Fruit fly (Drosophila melanogaster): ENCODE results near the gene CG34116.

The CG34116 gene

DNA sequence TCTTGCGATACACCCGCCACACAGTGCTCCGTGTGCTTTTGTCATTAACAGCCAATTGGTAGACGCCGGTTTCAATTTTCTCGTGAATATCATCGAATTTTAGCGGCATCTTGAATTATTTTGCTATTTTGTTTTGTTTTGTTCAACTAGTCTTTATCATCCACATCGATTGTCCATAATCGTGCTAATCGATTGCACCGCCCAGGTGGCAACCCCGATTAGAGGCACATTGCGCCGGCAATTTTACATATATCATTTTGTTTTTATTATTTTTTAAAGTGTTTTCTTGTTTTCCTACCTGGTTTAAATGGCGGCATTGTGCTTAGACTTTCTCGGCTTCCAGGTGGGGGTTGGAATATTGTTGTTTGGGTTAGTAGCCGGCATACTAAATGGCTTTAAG, at the start of gene CG34116:
Gene CG34116, minus strand, starts transcription at position 142 of the 400 bp plus-strand sequence.
- TF ChIP-seq h (optimal IDR thresholded peaks at IDR 0.05) (no peak), Sin3A (optimal IDR thresholded peaks at IDR 0.05) (no peak), psq (optimal IDR thresholded peaks at IDR 0.05) (no peak), ttk (optimal IDR thresholded peaks at IDR 0.05) (no peak), Myc (optimal IDR thresholded peaks at IDR 0.05) (no peak), insv (optimal IDR thresholded peaks at IDR 0.05) (no peak)

DNA sequence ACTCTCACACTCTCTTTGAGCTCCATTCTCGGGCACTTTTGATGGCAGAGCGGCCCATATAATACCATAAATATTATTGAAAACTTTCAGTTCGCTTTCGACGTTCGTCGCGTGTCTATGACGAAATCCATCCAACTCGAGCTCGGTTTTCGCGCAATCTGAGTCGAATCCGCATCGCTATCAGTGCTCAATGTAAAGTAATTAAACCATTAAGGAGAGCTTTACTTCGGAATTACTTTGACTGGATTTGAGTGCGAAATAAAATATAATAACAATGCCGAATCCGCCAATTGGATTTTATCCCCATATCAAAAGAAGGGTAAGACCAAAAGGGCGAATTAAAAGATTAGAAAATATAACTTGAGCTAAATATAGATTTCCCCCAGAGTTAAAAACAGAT, 42.2 kb upstream of the CG34116 start:
- TF ChIP-seq h (optimal IDR thresholded peaks at IDR 0.05) (no peak), psq (optimal IDR thresholded peaks at IDR 0.05) (no peak), Myc (optimal IDR thresholded peaks at IDR 0.05) (no peak), insv (optimal IDR thresholded peaks at IDR 0.05) (no peak), ttk (optimal IDR thresholded peaks at IDR 0.05) (no peak), Sin3A (optimal IDR thresholded peaks at IDR 0.05) (no peak)

DNA sequence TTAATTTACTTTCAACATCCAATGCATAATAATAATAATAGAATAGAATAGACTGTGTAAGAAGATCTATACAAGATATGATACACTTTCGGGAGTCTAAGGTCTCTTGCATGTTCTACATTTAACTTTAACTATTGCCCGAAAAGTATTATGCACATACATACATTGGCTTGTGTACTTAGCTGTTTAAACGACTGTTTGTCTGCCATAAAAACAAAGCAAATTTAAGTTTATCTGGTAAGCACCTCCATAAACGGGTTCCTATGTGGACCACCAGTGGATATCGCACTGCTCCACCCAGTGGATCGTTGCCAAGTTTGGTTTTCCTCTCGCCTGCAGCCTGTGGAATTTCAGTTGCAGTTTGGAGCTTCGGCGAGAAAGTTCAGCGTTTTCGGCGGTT, 41.1 kb upstream of the CG34116 start:
- no peak for TF ChIP-seq ttk (optimal IDR thresholded peaks at IDR 0.05)
- TF ChIP-seq psq (optimal IDR thresholded peaks at IDR 0.05): no peak
- TF ChIP-seq Sin3A (optimal IDR thresholded peaks at IDR 0.05): no peak
- no peak for TF ChIP-seq h (optimal IDR thresholded peaks at IDR 0.05)
- TF ChIP-seq insv (optimal IDR thresholded peaks at IDR 0.05): no peak
- TF ChIP-seq Myc (optimal IDR thresholded peaks at IDR 0.05): no peak

DNA sequence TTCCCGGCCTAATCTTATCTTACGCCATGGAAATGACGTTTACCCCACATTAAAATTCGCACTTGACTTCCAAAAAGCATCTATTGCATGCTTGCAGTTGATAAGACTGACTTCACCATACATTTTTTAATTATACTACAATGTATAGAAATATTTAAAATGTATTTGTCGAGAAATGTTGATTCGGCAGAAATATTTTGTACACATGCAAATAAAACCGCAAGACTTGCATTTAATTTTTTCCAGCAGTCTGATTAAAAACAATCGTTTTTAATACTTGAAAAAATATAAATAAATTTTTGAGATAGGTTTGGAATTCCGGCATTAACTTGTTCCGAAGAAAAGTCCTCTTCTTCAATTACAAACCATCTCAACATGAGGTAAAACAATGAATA, 40.1 kb upstream of the CG34116 start:
- TF ChIP-seq Sin3A (optimal IDR thresholded peaks at IDR 0.05) (no peak), Myc (optimal IDR thresholded peaks at IDR 0.05) (no peak), h (optimal IDR thresholded peaks at IDR 0.05) (no peak), insv (optimal IDR thresholded peaks at IDR 0.05) (no peak)

DNA sequence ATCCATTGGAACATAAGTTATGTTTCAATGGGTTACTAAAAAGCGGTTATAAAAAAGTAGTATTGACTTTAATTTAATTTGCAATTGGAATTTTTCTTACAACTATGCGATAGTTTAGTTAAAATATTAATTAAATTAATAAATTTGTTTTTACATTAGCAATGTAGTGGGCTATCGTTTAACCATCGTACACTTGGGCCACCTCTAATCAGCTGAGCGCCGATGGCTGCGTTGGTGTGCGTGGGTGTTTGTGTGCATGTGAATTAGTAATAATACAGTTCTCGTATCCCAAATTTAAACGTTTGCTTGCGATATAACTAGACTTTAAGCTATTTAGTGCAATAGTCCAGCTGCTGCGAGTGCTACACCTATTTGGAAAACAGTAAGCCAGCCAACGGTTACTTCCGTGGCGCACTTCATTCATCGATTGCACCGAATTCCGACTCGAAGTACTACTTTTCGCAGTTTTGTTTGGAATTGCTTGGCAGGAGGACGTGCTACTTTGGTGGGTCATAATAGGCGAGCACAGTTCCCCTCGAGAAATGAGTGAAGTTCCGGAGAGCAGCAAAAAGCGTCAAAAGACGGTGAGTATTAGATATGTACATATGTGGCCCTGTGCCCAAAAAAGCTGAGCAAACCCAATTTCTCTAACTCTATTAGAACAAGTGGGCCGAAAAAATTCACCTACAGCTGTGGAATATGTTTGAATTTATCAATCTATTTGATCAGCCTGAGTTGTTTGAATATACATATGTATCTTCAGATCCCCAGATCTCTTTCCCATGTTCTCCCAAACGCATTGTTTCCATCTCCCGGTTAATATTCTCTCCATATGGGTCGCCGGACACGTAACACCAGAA, 39.4 kb upstream of the CG34116 start, which contains the start of gene Papss:
Gene Papss, plus strand, starts transcription at position 247 of the 860 bp plus-strand sequence.
- TF ChIP-seq h (optimal IDR thresholded peaks at IDR 0.05): no peak

DNA sequence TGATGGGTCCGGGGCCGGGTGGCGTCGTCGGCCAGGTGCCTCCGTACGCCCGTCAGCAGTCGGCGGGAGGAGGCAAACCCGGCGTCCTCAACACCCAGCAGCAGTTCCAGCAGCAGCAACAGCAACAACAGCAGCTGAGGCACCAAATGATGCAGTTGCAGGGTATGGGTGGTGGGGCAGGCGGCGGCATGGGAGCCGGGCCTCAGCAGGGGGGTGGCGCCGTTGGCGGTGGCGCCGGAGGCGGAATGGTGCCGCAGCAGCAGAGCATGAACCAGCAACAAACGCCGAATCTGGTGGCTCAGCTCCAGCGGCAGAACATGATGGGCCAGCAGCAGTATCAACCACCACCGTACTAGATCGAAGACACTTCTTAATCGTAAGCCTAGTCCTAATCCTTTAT, 38.7 kb upstream of the CG34116 start:
- TF ChIP-seq psq (optimal IDR thresholded peaks at IDR 0.05) (no peak), ttk (optimal IDR thresholded peaks at IDR 0.05) (no peak), h (optimal IDR thresholded peaks at IDR 0.05) (no peak), insv (optimal IDR thresholded peaks at IDR 0.05) (no peak), Myc (optimal IDR thresholded peaks at IDR 0.05) (no peak), Sin3A (optimal IDR thresholded peaks at IDR 0.05) (no peak)

DNA sequence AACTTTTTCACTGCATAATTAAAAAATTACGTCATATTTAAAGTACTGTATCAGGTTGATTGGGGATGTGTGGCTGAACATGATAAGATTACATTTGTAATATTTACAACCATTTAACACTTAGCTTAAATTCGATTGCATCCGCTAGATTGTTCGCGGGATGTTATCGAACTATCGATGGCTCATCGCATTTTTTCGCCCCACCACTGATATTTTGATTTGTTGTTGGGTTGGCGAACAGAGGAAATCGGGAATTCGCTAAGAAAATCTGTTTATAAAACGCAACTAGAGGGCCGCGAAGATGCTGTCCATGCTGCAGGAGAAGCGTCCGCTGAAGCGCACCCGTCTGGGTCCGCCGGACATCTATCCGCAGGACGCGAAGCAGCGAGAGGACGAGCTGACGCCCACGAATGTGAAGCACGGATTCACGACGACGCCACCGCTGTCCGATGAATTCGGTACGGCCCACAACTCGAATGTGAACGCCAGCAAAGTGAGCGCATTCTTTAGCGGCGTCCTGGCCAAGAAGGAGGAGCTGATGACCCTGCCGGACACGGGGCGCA, 30.6 kb upstream of the CG34116 start, which contains the start of gene kto:
Gene kto, plus strand, starts transcription at position 240 of the 563 bp plus-strand sequence.
- TF ChIP-seq h (optimal IDR thresholded peaks at IDR 0.05) (no peak), psq (optimal IDR thresholded peaks at IDR 0.05) (no peak), insv (optimal IDR thresholded peaks at IDR 0.05) (no peak), Sin3A (optimal IDR thresholded peaks at IDR 0.05) (no peak), ttk (optimal IDR thresholded peaks at IDR 0.05) (no peak), Myc (optimal IDR thresholded peaks at IDR 0.05) (no peak)

DNA sequence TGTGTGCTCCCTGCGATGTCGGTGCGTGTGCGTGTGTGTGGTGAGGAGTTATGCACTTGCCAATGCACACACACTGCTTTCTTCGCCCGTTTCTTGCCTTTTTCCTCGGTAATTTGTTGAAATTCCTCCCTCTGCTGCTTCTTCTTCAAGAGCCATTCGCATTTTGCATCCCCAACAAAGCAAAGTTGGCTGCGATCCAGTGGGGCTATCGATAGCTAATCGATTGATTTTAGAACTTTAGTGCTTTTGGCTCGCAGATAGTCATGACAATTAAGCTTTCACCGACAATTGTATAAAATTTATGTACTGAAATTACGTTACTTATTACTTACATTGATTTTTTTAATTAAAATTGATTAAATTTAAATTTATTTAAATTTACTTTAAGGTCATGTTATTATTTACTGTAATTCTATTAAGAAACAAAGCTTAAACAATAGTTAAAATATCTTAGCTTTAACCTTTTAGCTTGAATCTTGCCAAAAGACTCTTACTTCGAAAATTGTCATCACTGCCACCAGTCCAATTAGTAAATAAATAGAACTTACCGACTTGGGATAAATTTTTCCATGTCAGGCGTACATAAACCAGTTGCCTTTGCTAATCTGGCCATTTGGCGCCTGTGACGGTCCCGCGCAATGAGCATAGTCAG, 28.4 kb upstream of the CG34116 start, which contains the start of the genes trc and CG32221:
Gene trc, minus strand, starts transcription at position 162 of the 652 bp plus-strand sequence.
Gene CG32221, plus strand, starts transcription at position 528 of the 652 bp plus-strand sequence.
- TF ChIP-seq psq (optimal IDR thresholded peaks at IDR 0.05): no peak
- TF ChIP-seq Myc (optimal IDR thresholded peaks at IDR 0.05): no peak
- no peak for TF ChIP-seq insv (optimal IDR thresholded peaks at IDR 0.05)
- no peak for TF ChIP-seq Sin3A (optimal IDR thresholded peaks at IDR 0.05)
- TF ChIP-seq ttk (optimal IDR thresholded peaks at IDR 0.05): no peak
- TF ChIP-seq h (optimal IDR thresholded peaks at IDR 0.05): no peak

DNA sequence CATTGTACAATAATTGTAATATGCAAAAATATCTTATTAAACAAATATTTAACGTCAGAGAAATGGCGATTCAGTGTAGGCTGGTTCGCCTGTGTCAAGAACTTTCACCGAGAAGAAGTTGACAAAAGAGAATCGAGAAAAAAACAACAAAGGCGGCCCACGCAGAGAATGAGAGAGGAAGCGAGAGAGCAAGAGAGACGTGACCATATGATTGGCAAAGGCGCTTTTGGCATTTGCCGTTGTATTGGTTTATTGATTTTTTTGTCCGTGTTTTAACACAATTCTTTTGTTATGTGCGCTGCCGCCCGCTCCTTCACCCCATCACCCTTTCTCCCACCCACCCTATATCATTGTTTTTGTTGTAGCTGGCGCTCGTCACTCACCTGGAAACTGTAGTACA, 27.4 kb upstream of the CG34116 start:
- TF ChIP-seq Myc (optimal IDR thresholded peaks at IDR 0.05) (no peak), psq (optimal IDR thresholded peaks at IDR 0.05) (no peak), insv (optimal IDR thresholded peaks at IDR 0.05) (no peak), h (optimal IDR thresholded peaks at IDR 0.05) (no peak)

DNA sequence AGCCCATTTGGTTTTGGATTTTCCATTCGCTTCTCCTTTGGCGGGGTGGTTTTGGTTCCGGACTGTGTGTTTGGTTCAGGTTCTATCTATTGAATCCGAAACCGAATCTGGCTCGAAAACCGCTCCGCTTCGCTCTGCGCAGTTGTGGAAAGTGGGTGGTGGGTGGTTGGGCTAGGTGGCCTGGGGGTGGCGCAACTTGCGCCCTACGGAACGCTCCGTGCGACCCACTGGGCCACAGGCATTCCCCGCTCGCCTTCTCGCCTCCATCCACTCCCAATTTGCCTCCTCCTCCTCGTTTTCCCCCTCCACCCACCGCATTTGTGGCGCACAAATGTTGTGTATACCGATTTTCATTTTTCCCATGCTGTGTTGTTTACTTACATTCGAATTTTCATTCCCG, 12.9 kb upstream of the CG34116 start:
- TF ChIP-seq Sin3A (optimal IDR thresholded peaks at IDR 0.05) (no peak), psq (optimal IDR thresholded peaks at IDR 0.05) (no peak), Myc (optimal IDR thresholded peaks at IDR 0.05) (no peak), h (optimal IDR thresholded peaks at IDR 0.05) (no peak), ttk (optimal IDR thresholded peaks at IDR 0.05) (no peak), insv (optimal IDR thresholded peaks at IDR 0.05) (no peak)

DNA sequence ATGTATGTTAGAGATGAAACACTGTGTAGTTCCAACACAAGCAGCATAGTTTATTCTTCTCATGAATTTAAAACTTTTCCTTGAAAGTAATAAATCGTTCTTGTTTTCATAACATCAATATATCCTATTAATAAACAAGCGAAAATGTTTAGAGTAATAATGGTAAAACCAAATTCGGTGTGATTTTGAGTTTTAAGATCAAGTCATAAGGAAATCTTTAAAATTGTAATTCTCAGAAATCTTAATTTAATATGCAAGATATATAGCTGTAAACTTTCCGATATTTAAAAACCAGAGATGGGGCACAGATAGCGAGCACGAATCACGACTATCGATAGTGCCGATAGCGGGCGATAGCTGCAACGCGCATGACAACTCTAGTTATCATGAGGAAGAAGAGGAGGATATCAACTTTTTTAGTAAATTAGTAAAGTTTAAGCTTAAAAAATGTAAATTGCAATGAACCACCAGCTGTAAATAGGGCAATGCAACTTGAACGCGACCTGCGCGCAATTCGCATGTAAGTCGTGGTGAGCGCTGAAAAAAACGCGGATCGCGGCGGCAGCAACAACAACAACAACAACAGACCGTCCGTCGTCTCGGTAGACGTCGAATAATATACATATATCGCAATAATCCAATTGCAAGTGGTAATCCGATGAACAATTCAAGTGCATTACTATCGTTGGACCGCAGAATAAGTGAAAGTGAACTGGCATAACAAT, 12.1 kb upstream of the CG34116 start, which contains the start of the genes Fibp and Deaf1:
Gene Fibp, minus strand, starts transcription at position 161 of the 725 bp plus-strand sequence.
Gene Deaf1, plus strand, starts transcription at position 368 of the 725 bp plus-strand sequence.
- TF ChIP-seq psq (optimal IDR thresholded peaks at IDR 0.05) (no peak), Sin3A (optimal IDR thresholded peaks at IDR 0.05) (no peak)
